Fruit fly (Drosophila melanogaster) whole organism, adult: ENCODE results near the gene CG15892.

Source experiments
- CG14711 ChIP-seq: fragments of 200-800 bp; sonication (Bioruptor generic); optimal IDR thresholded peaks from 2 replicates; lab custom pipeline; 2018; ENCODE audit warnings: missing biosample characterization, mild to moderate bottlenecking, missing genetic modification characterization, moderate library complexity
- CG33017 ChIP-seq: fragments of 200-800 bp; sonication (Bioruptor generic); optimal IDR thresholded peaks from 2 replicates; lab custom pipeline; 2018; ENCODE audit warnings: missing biosample characterization, mild to moderate bottlenecking, missing genetic modification characterization, moderate library complexity
- CG5204 ChIP-seq: fragments of 200-800 bp; sonication (Bioruptor generic); optimal IDR thresholded peaks from 2 replicates; lab custom pipeline; 2016; ENCODE audit warnings: missing biosample characterization, missing genetic modification characterization
- CG7045 ChIP-seq: fragments of 200-800 bp; sonication (Bioruptor generic); optimal IDR thresholded peaks from 2 replicates; lab custom pipeline; 2017; ENCODE audit warnings: missing biosample characterization, mild to moderate bottlenecking, missing genetic modification characterization
- CG7101 ChIP-seq: fragments of 200-800 bp; sonication (Bioruptor generic); optimal IDR thresholded peaks from 2 replicates; lab custom pipeline; 2018; ENCODE audit warnings: missing biosample characterization, mild to moderate bottlenecking, missing genetic modification characterization, moderate library complexity
- Clk ChIP-seq: fragments of 200-800 bp; sonication (Bioruptor generic); optimal IDR thresholded peaks from 2 replicates; lab custom pipeline; 2017; ENCODE audit warnings: missing biosample characterization, missing genetic modification characterization
- Hr96 ChIP-seq: fragments of 200-800 bp; sonication (Bioruptor generic); optimal IDR thresholded peaks from 2 replicates; lab custom pipeline; 2016; ENCODE audit warnings: missing biosample characterization, missing genetic modification characterization
- bab1 ChIP-seq: fragments of 200-800 bp; sonication (Bioruptor generic); optimal IDR thresholded peaks from 3 replicates; lab custom pipeline; 2019; ENCODE audit warnings: missing biosample characterization, mild to moderate bottlenecking, missing genetic modification characterization, moderate library complexity
- cic ChIP-seq: fragments of 200-800 bp; sonication (Bioruptor generic); optimal IDR thresholded peaks from 2 replicates; lab custom pipeline; 2017; ENCODE audit warnings: missing biosample characterization, mild to moderate bottlenecking, missing genetic modification characterization, moderate library complexity
- kay ChIP-seq: fragments of 200-800 bp; sonication (Bioruptor generic); peaks from one replicate; lab custom pipeline; 2016; ENCODE audit warnings: missing biosample characterization, missing genetic modification characterization, borderline replicate concordance
- ovo ChIP-seq: fragments of 200-800 bp; sonication (Bioruptor generic); optimal IDR thresholded peaks from 2 replicates; lab custom pipeline; 2016; ENCODE audit warnings: missing biosample characterization, missing genetic modification characterization
- toe ChIP-seq: fragments of 200-800 bp; sonication (Bioruptor generic); optimal IDR thresholded peaks from 2 replicates; lab custom pipeline; 2016; ENCODE audit warnings: missing biosample characterization, missing genetic modification characterization

DNA sequence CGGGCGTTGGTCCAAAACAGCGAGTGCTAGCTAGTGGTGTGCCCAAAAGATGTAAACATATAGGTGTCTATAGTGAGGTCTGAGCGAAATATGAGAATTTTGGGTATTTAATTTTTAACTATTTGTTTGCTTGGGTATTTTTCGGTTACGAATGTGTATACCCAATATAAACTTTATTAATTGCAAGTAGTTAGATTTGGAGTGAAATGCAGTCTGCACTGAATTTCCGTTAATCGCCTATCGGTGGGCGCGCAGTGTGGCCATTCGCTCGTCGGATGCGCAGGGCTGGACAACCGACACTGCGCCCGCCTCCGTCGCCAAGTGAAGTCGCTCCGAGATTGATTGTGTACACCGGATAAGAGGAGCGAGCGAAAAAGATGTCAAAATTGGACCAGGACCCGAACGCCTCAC, 991 bp upstream of the CG15892 start, which contains the start of the genes CG15891 and CG3815:
- TF ChIP-seq Hr96 (GFP tag; lab: Kevin White, UChicago) (no peak), CG14711 (tag; lab: Kevin White, UChicago) (peak; percentile 60), kay (no peak), Clk (GFP tag; lab: Kevin White, UChicago) (no peak), CG5204 (GFP tag; lab: Kevin White, UChicago) (no peak), ovo (no peak), bab1 (GFP tag; lab: Kevin White, UChicago) (peak; percentile 73), toe (GFP tag; lab: Kevin White, UChicago) (no peak), CG7101 (peak; percentile 69), CG33017 (tag; lab: Kevin White, UChicago) (peak; percentile 9), CG7045 (no peak), cic (no peak)
